Worm (Caenorhabditis elegans): ENCODE data around the gene F55D10.4.

ce11 chrX:4671837-4672236 lies 48.6 kb downstream of the F55D10.4 start:
- no peak for TF ChIP-seq aly-1 (tag; optimal IDR thresholded peaks at IDR 0.05)
- TF ChIP-seq ama-1 (optimal IDR thresholded peaks at IDR 0.05), result no peak
- TF ChIP-seq F13C5.2 (tag; optimal IDR thresholded peaks at IDR 0.05), result no peak
- TF ChIP-seq hmg-4 (GFP tag; optimal IDR thresholded peaks at IDR 0.05), result no peak
- no peak for TF ChIP-seq pes-1 (GFP tag; IDR thresholded peaks at IDR 0.05)
- no peak for TF ChIP-seq tbx-37 (GFP tag; conservative IDR thresholded peaks at IDR 0.05)
- no peak for TF ChIP-seq tra-4 (tag; optimal IDR thresholded peaks at IDR 0.05)
- TF ChIP-seq B0310.2 (tag; optimal IDR thresholded peaks at IDR 0.05), result no peak
- TF ChIP-seq hnd-1 (tag; optimal IDR thresholded peaks at IDR 0.05), result no peak
- TF ChIP-seq tbx-11 (GFP tag; IDR thresholded peaks at IDR 0.05), result no peak
- no peak for TF ChIP-seq sea-1 (GFP tag; conservative IDR thresholded peaks at IDR 0.05)
- TF ChIP-seq scrt-1 (GFP tag; IDR thresholded peaks at IDR 0.05), result no peak
